Fruit fly (Drosophila melanogaster): Measurements from ENCODE around the gene spag4.

The spag4 gene

DNA sequence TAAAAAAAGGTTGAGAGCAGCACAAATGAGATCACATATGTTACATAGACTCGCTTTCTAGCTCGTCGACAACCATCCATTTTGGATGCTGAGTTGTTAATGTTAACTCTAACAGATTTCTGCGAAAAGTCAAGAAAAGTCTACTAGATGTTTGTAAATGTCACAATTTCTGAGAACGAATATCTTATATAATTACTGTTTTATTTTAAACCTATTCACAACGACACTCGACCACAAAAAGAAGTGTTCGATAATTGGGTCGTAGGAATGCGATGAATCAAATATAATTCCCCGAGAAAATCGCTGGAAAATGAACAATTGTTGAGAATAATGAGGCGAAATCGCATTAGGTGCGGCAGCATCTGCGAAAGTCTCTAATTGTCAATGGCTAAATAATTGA is at the start of gene spag4:
Gene spag4 (minus strand): TSS at position 101 of the 400 bp plus-strand sequence.
- TF ChIP-seq ind (GFP tag; optimal IDR thresholded peaks at IDR 0.05) (no peak), Ets65A (GFP tag) (no peak), fu2 (GFP tag; optimal IDR thresholded peaks at IDR 0.05) (no peak), B-H1 (GFP tag; IDR thresholded peaks at IDR 0.05) (no peak), CG9727 (GFP tag; optimal IDR thresholded peaks at IDR 0.05) (no peak), NFAT (GFP tag; IDR thresholded peaks at IDR 0.05) (no peak), Sox102F (GFP tag; optimal IDR thresholded peaks at IDR 0.05) (no peak), p53 (GFP tag; optimal IDR thresholded peaks at IDR 0.05) (no peak), CG6765 (GFP tag; optimal IDR thresholded peaks at IDR 0.05) (no peak), Oli (tag; optimal IDR thresholded peaks at IDR 0.05) (no peak), CG5245 (GFP tag; optimal IDR thresholded peaks at IDR 0.05) (no peak), CG30020 (tag; optimal IDR thresholded peaks at IDR 0.05) (no peak), so (GFP tag; IDR thresholded peaks at IDR 0.05) (no peak), HHEX (GFP tag; optimal IDR thresholded peaks at IDR 0.05) (no peak), chinmo (GFP tag; IDR thresholded peaks at IDR 0.05; ENCODE audit: partially characterized antibody) (no peak), C15 (GFP tag; IDR thresholded peaks at IDR 0.05) (no peak), Gug (GFP tag; IDR thresholded peaks at IDR 0.05) (no peak), CG7928 (GFP tag; optimal IDR thresholded peaks at IDR 0.05) (no peak), rib (GFP tag; IDR thresholded peaks at IDR 0.05) (no peak)

DNA sequence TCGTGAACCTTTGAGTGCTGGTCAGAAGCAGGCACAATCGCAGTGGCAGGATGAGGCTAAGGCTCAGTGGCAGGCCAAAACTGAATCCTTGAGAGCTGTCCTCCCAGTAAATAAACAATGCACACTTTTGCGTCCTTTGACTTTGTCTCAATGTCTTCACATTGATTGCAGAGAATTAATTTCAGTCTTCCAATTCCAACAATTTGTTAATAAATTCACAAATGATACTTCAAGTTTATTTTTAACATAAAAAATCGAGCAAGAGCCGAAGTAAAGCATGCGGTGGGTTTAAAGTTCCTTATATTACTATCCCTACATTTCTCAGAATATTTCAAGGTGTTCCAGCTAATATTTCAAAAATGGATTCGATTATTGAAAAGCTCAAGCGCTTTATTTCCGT is 45.5 kb upstream of the spag4 start, which contains the start of gene CG43167:
Gene CG43167 (plus strand): TSS at position 301 of the 400 bp plus-strand sequence.
- TF ChIP-seq CG12942 (GFP tag; optimal IDR thresholded peaks at IDR 0.05) (no peak), Gsc (GFP tag; IDR thresholded peaks at IDR 0.05) (no peak), NFAT (GFP tag; IDR thresholded peaks at IDR 0.05) (no peak), CG9817 (tag; optimal IDR thresholded peaks at IDR 0.05) (no peak), Max (GFP tag; optimal IDR thresholded peaks at IDR 0.05) (no peak), gt (GFP tag; IDR thresholded peaks at IDR 0.05) (no peak), Fer3 (tag; optimal IDR thresholded peaks at IDR 0.05) (no peak), tio (GFP tag; optimal IDR thresholded peaks at IDR 0.05) (no peak), CG9609 (GFP tag; optimal IDR thresholded peaks at IDR 0.05) (no peak), Mrtf (GFP tag; IDR thresholded peaks at IDR 0.05) (no peak), CG8359 (GFP tag; optimal IDR thresholded peaks at IDR 0.05; ENCODE audit: borderline replicate concordance) (no peak), CG4328 (GFP tag; optimal IDR thresholded peaks at IDR 0.05) (no peak)

DNA sequence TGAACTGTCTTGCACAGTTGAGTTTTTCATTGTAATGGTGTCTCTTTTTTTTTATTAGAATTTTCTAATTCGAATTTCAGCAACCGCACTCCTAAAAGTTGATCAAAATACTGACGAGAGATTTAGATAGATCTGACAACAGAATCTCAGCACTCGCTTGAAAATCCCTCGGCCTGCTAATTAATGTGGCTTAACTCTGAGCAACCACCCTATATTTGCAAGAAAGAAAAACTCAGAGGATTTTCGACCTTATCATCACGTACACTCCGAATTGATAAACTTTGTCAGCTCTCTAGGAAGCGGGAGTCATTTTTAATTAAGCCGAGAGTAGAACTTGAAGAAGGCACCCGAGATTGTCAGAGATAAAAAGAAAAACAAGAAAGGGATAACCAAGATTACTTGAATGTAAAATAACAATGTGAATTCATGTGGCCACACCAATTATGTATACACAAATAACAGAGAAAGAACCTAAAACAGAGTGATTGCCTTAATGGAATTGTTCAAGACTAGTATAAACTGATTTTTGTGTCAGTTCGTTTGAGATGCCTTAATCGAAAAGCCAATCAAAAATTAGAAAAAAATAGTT is 40.4 kb upstream of the spag4 start, which contains the start of the genes CG12307 and CG4983:
Gene CG12307 (minus strand): TSS at position 101 of the 589 bp plus-strand sequence.
Gene CG4983 (plus strand): TSS at position 539 of the 589 bp plus-strand sequence.
- no peak for TF ChIP-seq gcm (GFP tag; optimal IDR thresholded peaks at IDR 0.05)
- no peak for TF ChIP-seq sens (GFP tag)
- TF ChIP-seq Doc3 (GFP tag; IDR thresholded peaks at IDR 0.05; ENCODE audit: partially characterized antibody), result no peak
- no peak for TF ChIP-seq Ravus (GFP tag; IDR thresholded peaks at IDR 0.05)
- no peak for TF ChIP-seq Side (GFP tag; optimal IDR thresholded peaks at IDR 0.05)
- no peak for TF ChIP-seq CG4360 (GFP tag; IDR thresholded peaks at IDR 0.05)
- TF ChIP-seq Fer2 (tag; optimal IDR thresholded peaks at IDR 0.05), result no peak

DNA sequence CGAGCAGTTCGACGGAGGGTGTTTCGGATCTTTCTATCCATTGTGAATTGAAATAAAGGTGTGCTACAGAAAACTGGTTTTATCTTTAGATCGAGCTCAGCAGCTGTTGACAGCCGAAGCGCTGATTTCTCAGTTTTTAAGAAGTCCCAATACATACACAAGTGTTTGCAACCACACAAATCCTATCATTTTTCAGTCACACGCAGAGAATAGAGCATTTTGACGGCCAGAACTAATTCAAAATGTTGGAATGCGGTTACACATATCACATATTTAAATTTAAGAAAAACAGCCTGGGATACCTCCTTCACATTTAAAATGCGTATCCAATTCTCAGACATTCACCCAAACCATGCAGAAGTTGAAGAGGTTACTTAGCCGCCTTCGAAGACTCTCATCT is 37.2 kb upstream of the spag4 start, which contains the start of gene CG6614:
Gene CG6614 (minus strand): TSS at position 101 of the 400 bp plus-strand sequence.
- no peak for TF ChIP-seq CG1792 (GFP tag; optimal IDR thresholded peaks at IDR 0.05)
- TF ChIP-seq slbo (GFP tag; IDR thresholded peaks at IDR 0.05), result no peak
- no peak for TF ChIP-seq inv (GFP tag; IDR thresholded peaks at IDR 0.05; ENCODE audit: partially characterized antibody)
- no peak for TF ChIP-seq Scr (GFP tag; IDR thresholded peaks at IDR 0.05; ENCODE audit: partially characterized antibody)
- TF ChIP-seq shn (GFP tag; optimal IDR thresholded peaks at IDR 0.05), result no peak
- TF ChIP-seq CG10654 (GFP tag; optimal IDR thresholded peaks at IDR 0.05), result no peak
- no peak for TF ChIP-seq gcm (GFP tag; optimal IDR thresholded peaks at IDR 0.05)
- no peak for TF ChIP-seq da (GFP tag; optimal IDR thresholded peaks at IDR 0.05)
- TF ChIP-seq CG9932 (GFP tag; IDR thresholded peaks at IDR 0.05), result no peak
- TF ChIP-seq Max (GFP tag; optimal IDR thresholded peaks at IDR 0.05), result no peak
- TF ChIP-seq CG2129 (GFP tag; IDR thresholded peaks at IDR 0.05; ENCODE audit: partially characterized antibody), result no peak
- TF ChIP-seq kni (GFP tag; optimal IDR thresholded peaks at IDR 0.05), result no peak
- no peak for TF ChIP-seq NC2β (GFP tag; optimal IDR thresholded peaks at IDR 0.05)
- no peak for TF ChIP-seq Sox100B (GFP tag; optimal IDR thresholded peaks at IDR 0.05)
